Fruit fly (Drosophila melanogaster) ovary, adult (tissue): ENCODE results near the gene Ant2.
A peak's percentile ranks its signal among the peaks of the same experiment; 100 is the strongest.

Source experiments
- CG17801 ChIP-seq: fragments of 200-800 bp; optimal IDR thresholded peaks from 2 replicates; lab custom pipeline; 2019; ENCODE audit warnings: missing biosample characterization, mild to moderate bottlenecking, missing genetic modification characterization, moderate library complexity; ENCODE audit not compliant: partially characterized antibody

Gene Ant2

DNA sequence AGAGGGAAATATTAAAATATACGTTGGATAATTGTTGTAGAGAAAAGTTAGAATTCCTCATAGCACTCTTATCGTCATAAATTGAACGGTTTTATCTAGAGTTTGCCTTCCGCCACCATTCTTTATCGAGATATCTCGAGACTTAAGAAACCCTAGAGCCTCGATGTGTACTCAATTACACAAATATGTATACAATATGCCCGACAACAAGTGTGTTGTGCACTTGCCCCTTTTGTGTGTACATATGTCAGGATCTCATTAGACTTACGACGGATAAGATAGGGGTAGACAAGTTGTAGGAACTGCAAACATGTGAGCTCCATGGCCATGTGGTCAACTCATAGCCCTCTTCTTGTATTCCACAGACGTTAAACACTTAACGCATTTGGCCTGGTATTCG, 13.1 kb downstream of the Ant2 start:
- TF ChIP-seq CG17801 (GFP tag; lab: Kevin White, UChicago), result no peak

DNA sequence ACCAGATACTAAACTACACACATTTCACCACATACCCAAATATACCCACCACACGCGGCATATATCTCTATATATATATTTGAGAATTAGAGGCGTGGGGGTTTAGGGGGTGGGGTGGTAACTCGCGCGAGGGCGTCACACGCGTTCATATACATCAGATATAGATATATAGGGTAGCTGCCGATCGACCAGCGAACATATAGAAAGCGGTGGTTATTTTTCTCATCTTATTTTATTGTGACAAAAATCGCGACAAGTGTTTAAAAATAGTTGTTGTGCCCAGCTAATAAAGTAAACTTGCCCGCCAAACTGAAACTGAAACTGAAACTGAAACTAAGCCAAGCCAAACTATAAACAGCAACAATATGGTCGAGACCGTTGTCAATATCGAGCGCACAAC, 14.1 kb downstream of the Ant2 start:
- no peak for TF ChIP-seq CG17801 (GFP tag; lab: Kevin White, UChicago)

DNA sequence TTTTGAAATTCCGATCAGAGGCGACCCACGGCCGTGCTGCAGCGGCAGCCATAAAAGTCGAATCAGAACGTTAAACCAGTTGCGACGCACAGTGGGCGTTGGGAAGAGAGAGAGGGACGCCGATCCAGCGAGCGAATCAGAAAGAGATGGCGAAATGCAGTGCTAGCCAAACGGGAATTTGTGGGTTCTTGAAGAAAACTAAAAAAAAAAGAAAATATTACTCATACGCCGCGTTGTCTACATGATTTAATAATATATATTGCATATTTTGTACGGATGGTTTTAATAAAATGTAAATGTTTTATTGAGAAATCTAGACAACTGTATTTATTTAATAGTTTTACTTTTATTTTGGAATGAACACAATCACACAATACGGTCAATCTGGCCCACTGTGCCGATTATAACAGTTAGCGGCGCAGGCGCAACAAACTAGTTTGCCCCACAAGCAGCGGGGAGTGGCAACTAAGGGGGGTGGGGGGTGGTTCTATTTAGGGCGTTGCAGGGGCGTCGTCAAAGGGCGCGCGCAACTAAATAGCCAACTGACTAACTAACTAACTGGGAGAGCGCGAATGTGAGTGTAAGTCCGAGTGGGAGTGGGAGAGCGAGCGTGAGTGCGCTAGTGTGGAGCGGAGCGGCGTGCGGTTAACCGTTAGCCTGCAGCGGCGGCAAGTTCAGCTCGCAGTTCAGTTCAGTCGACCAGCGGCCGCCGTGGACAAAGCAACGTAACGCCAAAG, 14.7 kb downstream of the Ant2 start, which contains the start of gene CG15211:
CG15211 (plus strand) TSS at position 686 of the 737 bp plus-strand sequence.
- TF ChIP-seq CG17801 (GFP tag; lab: Kevin White, UChicago), result peak; percentile 8

DNA sequence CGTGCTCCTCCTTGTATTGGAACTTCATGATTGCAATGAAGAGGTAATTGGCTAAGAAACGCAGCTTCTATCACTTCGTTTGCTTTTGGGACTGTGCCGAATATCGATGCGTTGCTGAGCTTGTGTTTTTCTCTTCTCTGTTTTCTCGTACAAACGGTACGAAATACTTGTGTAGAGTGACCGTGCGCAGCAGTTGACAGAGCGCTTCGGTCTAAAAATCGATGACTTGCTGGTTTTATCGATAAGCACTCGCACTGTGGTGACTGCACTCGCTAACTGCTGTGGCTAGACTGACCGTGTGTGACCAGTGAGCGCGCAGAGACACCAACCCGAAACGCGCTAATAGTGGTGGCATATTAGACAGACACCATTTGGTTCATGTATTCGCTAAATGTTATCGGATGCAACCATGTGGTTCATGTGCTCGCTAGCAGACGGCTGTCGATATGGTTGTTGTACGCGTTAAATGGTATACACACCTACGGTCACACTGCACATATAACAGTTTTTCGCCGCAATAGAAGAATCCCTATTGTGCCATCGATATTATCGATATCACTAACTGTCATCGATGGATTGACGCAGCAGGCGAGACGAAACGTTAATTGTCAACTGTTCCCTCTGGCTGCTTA, 18.5 kb downstream of the Ant2 start, which contains the start of the genes Atg8a and BTBD9:
Atg8a (minus strand) TSS at position 296 of the 632 bp plus-strand sequence.
BTBD9 (plus strand) TSS at position 495 of the 632 bp plus-strand sequence.
- TF ChIP-seq CG17801 (GFP tag; lab: Kevin White, UChicago), result peak; percentile 58

DNA sequence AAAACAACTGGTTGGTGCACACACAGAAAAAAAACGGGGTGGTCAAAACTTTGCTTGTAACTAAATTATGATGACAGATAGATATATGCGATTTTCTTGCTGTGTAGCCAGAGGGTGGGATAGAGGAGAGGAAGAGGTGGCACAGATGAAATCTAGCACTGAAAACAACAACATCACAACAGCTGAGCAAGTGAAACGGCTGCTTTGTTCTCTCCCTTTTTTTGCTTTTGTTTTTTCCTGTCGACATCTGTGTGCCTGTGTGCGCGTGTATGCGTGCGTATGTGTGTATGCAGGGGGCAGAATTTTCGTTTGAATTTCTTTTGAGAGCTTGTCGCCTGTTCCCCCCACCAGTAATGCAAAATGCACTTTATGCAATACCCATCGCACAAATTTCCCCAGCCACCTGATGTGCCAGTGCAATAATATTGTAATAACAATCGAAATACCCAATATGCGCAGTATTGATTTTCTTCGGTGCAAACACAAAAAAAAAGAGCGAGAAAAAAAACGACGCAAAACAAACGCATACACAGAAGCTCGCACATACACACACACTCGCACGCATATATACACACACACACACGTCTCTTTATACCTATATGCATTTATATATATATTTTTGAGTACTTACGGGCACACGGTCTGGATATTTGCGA, 19.2 kb downstream of the Ant2 start:
- TF ChIP-seq CG17801 (GFP tag; lab: Kevin White, UChicago), result no peak

DNA sequence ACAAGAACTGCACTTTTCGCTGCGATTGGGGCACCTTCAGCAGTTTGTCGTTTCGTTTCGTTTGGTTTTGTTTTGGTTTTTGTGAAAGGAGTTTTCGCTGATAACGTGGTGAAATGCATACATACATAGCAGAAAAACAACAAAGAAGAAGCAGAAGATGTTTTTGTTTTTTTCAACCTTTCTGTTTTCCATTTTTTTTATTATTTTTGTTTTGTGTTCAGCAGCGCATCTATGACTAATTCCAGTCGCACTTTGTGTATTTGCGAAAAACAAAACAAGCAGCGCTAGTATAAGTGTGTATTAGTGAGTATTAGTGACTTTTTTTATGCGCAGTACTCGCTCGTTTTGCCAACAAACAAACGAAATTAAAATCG, 19.7 kb downstream of the Ant2 start:
- no peak for TF ChIP-seq CG17801 (GFP tag; lab: Kevin White, UChicago)

DNA sequence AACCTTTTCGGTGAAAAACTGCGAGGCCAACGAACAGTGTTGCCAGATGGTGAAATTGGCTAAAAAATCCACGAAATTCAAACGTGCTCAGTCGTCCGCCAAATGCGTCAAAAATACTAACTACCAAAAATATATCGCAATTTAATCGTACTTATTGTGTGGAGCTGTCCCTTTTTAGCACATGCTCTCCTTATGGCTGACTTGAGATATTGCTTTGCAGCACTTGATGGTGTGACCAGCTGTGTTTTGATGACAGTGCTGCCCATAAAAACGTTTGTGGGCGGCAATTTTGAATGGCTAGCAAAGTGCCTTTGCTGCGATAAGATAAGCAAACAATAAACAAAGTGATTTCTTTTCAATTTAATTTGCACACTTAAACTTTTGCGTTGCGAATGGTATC, 22.5 kb downstream of the Ant2 start, which contains the start of gene Tango5:
Tango5 (minus strand) TSS at position 208 of the 400 bp plus-strand sequence.
- peak; percentile 44 for TF ChIP-seq CG17801 (GFP tag; lab: Kevin White, UChicago)

DNA sequence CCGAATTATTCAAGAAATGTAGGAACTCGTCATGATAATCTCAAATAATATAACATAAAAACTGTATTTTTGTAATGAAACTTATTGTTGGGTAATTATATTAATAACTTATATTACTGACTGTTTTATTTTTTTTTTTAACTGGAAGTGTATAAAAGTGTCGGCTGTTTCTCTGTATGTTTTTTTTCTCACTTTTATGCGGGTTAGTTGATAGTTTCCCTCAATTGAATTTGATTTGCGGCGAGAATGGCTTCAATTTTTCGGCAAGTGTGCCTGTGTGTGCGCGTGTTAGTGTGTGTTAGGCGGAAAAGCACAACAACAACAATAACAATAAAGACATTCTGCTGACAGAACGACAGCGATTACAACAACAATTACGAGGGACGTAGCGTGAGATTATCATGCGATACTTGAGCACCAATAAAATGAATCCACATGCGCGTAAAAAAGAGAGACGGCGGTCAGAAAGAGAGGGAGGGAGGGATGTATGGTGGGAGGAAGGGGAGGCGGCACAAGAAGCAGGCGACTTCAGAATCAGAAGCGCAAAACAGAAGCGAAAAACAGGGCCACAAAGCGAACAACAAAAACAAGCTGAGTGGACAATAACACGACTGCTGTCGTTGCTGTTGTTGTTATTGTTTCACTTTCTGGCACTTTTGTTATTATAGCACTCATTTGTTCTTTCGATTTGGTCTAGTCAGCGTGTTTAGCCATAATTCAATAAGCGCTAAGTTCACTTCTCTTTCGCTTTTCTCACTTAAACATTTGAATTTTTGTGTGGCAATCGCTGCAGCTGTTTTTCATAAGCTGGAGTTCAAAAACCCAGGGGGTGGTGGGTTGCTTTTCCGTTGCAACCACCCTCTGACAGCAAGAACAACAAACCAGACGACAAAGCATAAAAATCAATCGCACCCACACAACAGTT, 23.5 kb downstream of the Ant2 start:
- TF ChIP-seq CG17801 (GFP tag; lab: Kevin White, UChicago), result peak; percentile 88

DNA sequence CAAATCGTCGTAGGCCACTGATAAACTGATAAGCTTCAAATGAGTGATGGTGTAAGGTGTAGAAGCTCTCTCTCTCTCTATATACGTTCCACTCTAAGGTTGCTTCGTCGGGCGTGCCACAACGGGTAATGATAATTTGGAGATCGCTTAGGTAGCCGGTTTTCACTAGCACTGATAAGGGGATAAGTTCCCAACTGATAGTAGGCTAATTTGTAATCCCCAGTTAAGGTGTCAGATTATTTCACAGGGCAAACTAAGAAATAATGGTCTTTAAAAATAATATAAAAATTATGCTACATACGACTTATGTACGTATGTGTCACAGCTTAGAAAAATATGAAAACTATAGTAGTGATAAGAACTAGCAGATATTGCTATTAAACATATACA, 24.1 kb downstream of the Ant2 start:
- no peak for TF ChIP-seq CG17801 (GFP tag; lab: Kevin White, UChicago)

DNA sequence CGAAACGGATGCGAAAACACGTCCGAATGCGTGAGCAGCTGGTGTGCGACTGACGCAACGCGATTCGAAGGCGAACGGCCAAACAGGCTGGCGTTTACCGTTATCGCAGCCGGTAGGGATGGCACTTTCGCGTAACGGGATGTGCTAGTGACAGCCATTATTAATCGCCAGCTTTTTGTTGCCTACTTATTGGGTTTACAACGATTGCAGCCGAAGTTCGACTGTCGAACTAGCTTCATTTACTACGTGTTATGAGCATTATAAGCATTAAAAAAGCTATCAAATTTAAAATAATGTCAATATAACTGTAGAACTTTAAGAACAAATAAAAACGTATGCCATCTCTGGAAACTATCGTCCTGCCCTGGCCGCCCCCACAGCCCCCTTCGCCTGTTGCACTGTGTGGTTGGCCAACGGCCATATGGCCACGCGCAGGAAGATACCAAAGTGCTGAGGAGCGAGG, 29.1 kb downstream of the Ant2 start, which contains the start of gene Rph:
Rph (minus strand) TSS at position 51 of the 463 bp plus-strand sequence.
- TF ChIP-seq CG17801 (GFP tag; lab: Kevin White, UChicago), result no peak

DNA sequence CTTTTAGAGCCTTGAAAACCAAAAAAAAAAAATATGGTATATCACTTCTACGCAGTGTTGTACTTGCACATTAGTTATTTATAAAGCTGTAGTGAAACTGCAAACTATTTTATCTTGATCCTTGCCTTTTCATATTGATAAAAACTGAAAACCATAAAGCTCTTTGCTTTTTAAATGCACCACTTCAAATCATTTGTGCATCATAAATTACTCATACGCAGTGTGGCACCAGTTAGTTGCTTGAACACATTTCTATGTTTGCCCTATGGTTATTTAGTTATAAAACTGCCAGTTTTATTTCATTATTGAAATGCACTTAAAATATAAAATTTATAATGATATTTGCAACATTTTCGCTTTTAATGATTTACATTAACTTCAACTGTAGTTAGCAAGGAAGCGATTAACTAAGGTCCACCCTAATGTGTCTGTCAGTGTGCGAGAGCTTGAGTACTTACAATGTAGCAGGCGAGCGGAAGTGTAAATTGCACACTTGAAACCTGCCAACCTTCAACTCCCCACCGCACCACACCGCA, 30.6 kb downstream of the Ant2 start:
- TF ChIP-seq CG17801 (GFP tag; lab: Kevin White, UChicago), result no peak

DNA sequence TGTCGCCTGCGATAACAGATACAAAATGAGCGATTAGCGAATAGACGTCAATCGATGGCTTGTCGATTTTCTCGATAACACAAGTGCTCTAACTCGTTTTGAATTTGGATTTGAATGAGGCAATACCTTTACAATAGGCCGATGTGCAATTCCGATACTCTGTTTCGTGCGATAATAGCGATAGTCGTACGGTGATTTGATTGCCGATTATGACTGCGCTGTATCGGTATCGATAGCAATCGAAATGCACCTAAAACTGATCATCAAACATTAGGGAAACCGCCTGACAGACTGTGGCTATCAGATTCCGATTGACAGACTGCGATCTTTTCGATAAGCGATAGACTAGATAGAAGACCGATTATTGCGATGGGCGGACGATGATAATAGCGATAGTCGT, 34.9 kb downstream of the Ant2 start:
- no peak for TF ChIP-seq CG17801 (GFP tag; lab: Kevin White, UChicago)

DNA sequence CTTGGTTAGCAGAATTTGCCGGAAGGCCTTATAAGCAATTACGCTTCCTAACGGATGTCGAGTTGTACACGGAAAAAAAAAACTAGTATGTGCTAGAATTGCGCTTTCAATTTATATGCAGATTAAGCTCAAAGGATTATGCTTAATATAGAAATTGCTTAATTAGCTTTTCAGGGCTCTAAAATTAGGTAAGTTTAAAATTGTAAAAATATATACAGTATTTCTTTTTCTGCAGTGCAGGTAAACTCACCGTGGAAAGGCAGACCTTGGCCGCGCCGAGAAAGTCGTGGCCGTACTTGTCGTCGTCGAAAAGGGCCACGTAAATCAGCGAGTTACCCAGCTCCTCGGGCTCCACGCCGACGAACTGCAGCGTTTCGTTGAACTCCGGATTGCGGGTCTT, 36.0 kb downstream of the Ant2 start:
- TF ChIP-seq CG17801 (GFP tag; lab: Kevin White, UChicago), result no peak

DNA sequence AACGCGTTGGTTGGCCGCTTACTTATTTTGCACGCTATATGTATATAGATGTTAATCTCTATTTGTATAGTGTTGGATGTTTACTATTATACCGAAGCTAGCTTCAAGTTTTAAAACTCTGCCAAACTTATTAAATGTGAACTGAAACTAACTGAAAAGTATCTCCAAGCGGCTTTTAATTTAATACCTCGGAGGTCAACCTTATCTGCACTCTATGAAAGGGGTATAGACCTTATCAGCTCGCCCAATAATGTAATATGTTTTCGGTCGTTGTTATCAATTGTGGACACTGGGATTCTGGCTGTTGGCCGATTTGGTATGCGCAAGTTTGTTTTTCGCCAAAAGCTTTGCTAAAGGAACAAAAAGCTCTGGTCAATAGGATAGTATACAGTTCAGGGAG, 38.1 kb downstream of the Ant2 start:
- no peak for TF ChIP-seq CG17801 (GFP tag; lab: Kevin White, UChicago)
